Fruit fly (Drosophila melanogaster) whole organism: ENCODE data around the gene Src64B.

ENCODE experiments used
- CG8478 ChIP-seq: fragments of >200 bp; optimal IDR thresholded peaks from 2 replicates; lab custom pipeline; 2018; ENCODE audit warnings: inconsistent platforms
- Dll ChIP-seq: fragments of >200 bp; optimal IDR thresholded peaks from 2 replicates; lab custom pipeline; 2017
- EcR ChIP-seq, 2 experiments: fragments of >200 bp; optimal IDR thresholded peaks; 2 replicates each; lab custom pipeline; 2017; ENCODE audit warnings: missing biosample characterization in 2 of 2, missing genetic modification characterization in 2 of 2, missing genetic modification reagents in 2 of 2

DNA sequence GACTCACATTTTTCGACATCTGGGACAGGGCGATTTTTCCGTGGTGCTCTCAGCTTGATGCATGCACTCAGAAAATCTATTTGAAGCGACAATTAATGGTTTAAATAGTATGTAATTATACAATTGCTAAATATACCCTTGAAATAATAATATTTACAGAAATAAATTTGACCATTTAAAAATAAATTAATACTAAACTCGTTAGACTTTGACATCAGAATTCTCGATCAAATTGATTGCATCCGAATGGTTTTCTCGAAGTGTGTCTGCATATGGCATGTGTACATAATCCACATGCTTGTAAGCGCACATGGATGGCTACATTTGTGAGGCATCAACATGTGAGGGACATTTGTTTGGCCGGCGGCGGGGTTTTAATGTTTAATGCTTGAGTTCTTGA, 79.3 kb downstream of the Src64B start:
- TF ChIP-seq EcR (GFP tag; optimal IDR thresholded peaks at IDR 0.05; lab: Kevin White, UChicago), result no peak
- no peak for TF ChIP-seq Dll (lab: Kevin White, UChicago)
- TF ChIP-seq CG8478, result no peak
